Worm (Caenorhabditis elegans) whole organism, midembryonic: Measurements from ENCODE around the gene cdt-2.

ENCODE experiments used
- T22C8.4 ChIP-seq: fragments of 200-800 bp; sonication (Bioruptor generic); IDR thresholded peaks from 2 replicates; pipeline ENCODE4 v1.3.6; 2022; ENCODE audit warnings: missing genetic modification characterization, missing compliant biosample characterization
- cog-1 ChIP-seq: sonication (generic microtip); optimal IDR thresholded peaks from 2 replicates; lab custom pipeline; 2016; ENCODE audit warnings: missing genetic modification characterization, missing compliant biosample characterization
- flt-1 ChIP-seq: fragments of 200-800 bp; sonication (Bioruptor generic); IDR thresholded peaks from 2 replicates; pipeline ENCODE4 v1.3.6; 2022; ENCODE audit warnings: missing genetic modification characterization, missing compliant biosample characterization
- klf-2 ChIP-seq: fragments of 200-800 bp; sonication (Bioruptor generic); conservative IDR thresholded peaks from 2 replicates; pipeline ENCODE4 v1.3.6; 2022; ENCODE audit warnings: missing genetic modification reagents, missing genetic modification characterization, missing compliant biosample characterization
- med-1 ChIP-seq: sonication (generic microtip); optimal IDR thresholded peaks from 2 replicates; lab custom pipeline; 2017; ENCODE audit warnings: missing genetic modification characterization, mild to moderate bottlenecking, missing compliant biosample characterization, antibody characterized with exemption, missing genetic modification reagents; ENCODE audit not compliant: insufficient read depth
- ref-1 ChIP-seq: fragments of 200-800 bp; sonication (Bioruptor generic); conservative IDR thresholded peaks from 2 replicates; pipeline ENCODE4 v1.3.6; 2022; ENCODE audit warnings: missing genetic modification reagents, missing genetic modification characterization, missing compliant biosample characterization
- tab-1 ChIP-seq: fragments of 200-800 bp; sonication (Bioruptor generic); IDR thresholded peaks from 2 replicates; pipeline ENCODE4 v1.3.6; 2022; ENCODE audit warnings: missing genetic modification characterization, missing compliant biosample characterization
- ztf-23 ChIP-seq: fragments of 200-800 bp; sonication (Bioruptor generic); IDR thresholded peaks from 2 replicates; pipeline ENCODE4 v1.3.6; 2022; ENCODE audit warnings: missing genetic modification reagents, missing genetic modification characterization, missing compliant biosample characterization
- ztf-29 ChIP-seq: fragments of 200-800 bp; sonication (Bioruptor generic); IDR thresholded peaks from 2 replicates; pipeline ENCODE4 v1.3.6; 2022; ENCODE audit warnings: missing genetic modification reagents, missing genetic modification characterization, missing compliant biosample characterization

cdt-2 gene

DNA sequence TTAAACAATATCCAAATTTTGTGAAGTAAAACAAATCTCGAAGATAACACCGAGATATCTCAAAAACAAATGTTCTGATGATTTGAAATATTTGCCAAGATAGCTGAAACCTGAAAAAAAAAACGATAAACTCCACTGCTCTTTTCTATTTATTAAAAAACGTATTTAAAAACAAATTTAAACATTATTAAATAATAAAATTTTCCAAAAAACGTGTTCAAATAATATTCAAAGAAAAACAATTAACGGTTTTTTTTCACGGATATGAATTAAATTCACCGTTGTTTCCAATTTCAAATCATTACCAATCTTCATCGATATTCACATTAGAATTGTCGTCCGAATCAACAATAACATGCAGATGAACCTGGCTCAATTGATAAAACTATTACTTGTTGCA lies 5.3 kb upstream of the cdt-2 start, which contains the start of gene irld-14:
Gene irld-14, plus strand, starts transcription at position 301 of the 400 bp plus-strand sequence.
- no peak for TF ChIP-seq T22C8.4 (GFP tag; lab: Robert Waterston, UW)
- TF ChIP-seq flt-1: no peak
- TF ChIP-seq cog-1: no peak

DNA sequence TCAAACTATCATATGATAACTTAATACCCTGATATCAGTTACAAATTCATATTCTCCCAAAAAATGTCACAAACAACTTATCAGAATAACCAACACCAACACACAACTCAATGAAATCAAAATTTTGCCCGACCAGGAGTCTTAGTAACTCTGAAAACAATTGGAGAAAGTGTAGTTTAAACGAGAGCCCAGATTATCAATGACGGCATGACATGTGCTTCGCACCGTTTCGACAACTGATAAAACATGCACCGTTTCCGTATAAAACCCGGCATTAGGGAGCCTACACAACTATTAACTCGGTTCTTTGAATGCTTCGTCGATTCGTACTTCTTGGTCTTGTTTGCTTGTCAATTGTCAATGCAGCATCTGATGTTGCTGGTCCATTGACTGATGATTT lies 2.7 kb upstream of the cdt-2 start, which contains the start of gene fil-1:
Gene fil-1, plus strand, starts transcription at position 219 of the 400 bp plus-strand sequence.
- TF ChIP-seq ztf-23 (no peak), cog-1 (no peak), tab-1 (GFP tag; lab: Robert Waterston, UW) (no peak), ref-1 (GFP tag; lab: Robert Waterston, UW) (no peak), T22C8.4 (GFP tag; lab: Robert Waterston, UW) (no peak), ztf-29 (no peak), flt-1 (no peak), med-1 (GFP tag; lab: Kevin White, UChicago) (no peak), klf-2 (GFP tag; lab: Robert Waterston, UW) (no peak)

DNA sequence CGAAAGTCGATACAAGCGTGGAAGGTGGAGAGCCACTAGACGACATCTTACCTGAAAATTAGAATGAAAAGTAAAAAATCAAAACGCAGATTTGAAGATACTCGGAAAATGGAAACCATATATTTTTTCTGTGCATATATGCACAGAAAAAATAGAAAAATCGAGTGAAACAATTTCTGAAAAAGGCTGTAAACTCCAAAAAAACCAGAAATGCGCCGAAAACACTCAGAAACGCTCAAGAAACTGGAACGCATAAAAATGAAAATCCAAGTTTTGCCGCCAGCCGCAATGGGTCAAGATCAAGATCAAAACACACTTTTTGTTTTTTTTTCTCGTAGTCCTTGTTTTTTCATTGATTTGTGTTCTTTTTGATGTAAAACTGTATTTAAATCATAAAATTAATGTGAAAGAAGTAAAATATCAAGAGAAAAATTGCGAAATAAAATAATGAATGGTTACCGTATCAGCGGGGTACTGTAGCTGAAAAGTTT lies 1.7 kb upstream of the cdt-2 start, which contains the start of gene T01C3.3:
Gene T01C3.3, minus strand, starts transcription at position 51 of the 491 bp plus-strand sequence.
- no peak for TF ChIP-seq ref-1 (GFP tag; lab: Robert Waterston, UW)
- no peak for TF ChIP-seq tab-1 (GFP tag; lab: Robert Waterston, UW)
- no peak for TF ChIP-seq T22C8.4 (GFP tag; lab: Robert Waterston, UW)
- no peak for TF ChIP-seq ztf-29
- TF ChIP-seq ztf-23: no peak
- TF ChIP-seq klf-2 (GFP tag; lab: Robert Waterston, UW): no peak
- no peak for TF ChIP-seq flt-1
- no peak for TF ChIP-seq med-1 (GFP tag; lab: Kevin White, UChicago)
- no peak for TF ChIP-seq cog-1

DNA sequence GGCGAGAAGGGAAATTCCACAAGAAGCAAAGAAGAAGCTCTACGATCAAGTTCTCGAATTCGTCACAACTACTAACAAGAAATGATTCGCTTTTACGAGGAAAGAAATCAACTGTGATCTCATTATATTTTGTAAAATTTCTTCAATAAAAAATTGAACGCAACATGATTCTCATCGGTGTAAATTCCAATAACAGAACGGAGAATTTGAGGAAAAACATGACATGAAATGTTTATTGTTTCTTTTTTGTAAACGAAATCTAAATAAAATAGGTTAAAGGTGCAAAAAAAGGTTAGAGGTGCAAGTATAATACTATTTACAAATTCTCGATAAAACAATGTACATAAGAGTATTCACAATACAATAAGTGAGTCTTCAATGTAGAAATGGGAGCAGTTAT lies 563 bp upstream of the cdt-2 start:
- no peak for TF ChIP-seq ref-1 (GFP tag; lab: Robert Waterston, UW)
- no peak for TF ChIP-seq klf-2 (GFP tag; lab: Robert Waterston, UW)
- no peak for TF ChIP-seq tab-1 (GFP tag; lab: Robert Waterston, UW)
- TF ChIP-seq cog-1: no peak
- no peak for TF ChIP-seq T22C8.4 (GFP tag; lab: Robert Waterston, UW)
- no peak for TF ChIP-seq flt-1
- no peak for TF ChIP-seq ztf-23
- no peak for TF ChIP-seq ztf-29
- no peak for TF ChIP-seq med-1 (GFP tag; lab: Kevin White, UChicago)

DNA sequence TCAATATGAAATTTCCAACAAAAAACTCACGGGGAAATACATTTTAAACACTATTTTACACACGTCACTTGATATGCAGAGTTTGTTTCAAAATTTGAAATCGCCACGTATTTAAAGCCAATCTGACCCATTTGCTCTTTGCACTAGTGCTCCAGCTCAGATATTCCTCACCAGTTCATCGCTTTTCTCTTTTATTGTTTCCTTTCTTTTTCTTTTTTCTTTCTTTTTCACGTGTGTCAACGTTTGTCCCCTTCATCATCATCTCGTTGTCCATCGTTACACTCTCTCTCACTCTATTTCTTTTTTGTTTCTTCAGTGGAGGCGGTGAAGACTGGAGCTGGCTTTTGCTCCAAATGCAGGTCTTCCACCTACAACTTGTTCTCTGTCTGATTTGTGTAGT lies 6.3 kb downstream of the cdt-2 start, which contains the start of gene F02D8.4:
Gene F02D8.4, plus strand, starts transcription at position 301 of the 400 bp plus-strand sequence.
- TF ChIP-seq klf-2 (GFP tag; lab: Robert Waterston, UW): no peak
- TF ChIP-seq T22C8.4 (GFP tag; lab: Robert Waterston, UW): no peak
- TF ChIP-seq cog-1: no peak
- TF ChIP-seq tab-1 (GFP tag; lab: Robert Waterston, UW): no peak
- no peak for TF ChIP-seq med-1 (GFP tag; lab: Kevin White, UChicago)
- TF ChIP-seq ztf-29: no peak
- TF ChIP-seq flt-1: no peak
- TF ChIP-seq ztf-23: no peak
- no peak for TF ChIP-seq ref-1 (GFP tag; lab: Robert Waterston, UW)

DNA sequence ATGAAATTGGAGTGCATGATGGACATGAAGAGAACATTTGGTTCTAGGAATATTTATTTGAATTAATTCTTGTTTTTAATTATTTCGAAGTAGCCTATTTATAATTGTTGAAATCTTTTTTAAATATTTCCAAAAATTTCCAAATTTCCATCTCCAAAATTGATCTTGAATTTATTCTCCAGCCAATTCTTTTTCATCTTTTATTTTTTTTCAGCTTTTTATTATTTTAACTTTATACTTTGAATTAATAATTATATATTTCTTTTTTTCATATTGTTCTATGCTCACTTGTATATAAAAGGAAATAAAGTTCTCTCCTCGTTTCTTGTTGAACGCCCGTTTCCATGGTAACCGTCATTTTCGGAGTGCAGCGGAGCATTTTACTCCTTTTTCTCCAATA lies 11.0 kb downstream of the cdt-2 start, which contains the start of gene xbx-1:
Gene xbx-1, plus strand, starts transcription at position 301 of the 400 bp plus-strand sequence.
- no peak for TF ChIP-seq T22C8.4 (GFP tag; lab: Robert Waterston, UW)
- TF ChIP-seq ztf-29: no peak
- TF ChIP-seq flt-1: no peak
- no peak for TF ChIP-seq ztf-23
- TF ChIP-seq med-1 (GFP tag; lab: Kevin White, UChicago): no peak
- TF ChIP-seq tab-1 (GFP tag; lab: Robert Waterston, UW): no peak
- no peak for TF ChIP-seq klf-2 (GFP tag; lab: Robert Waterston, UW)
- TF ChIP-seq cog-1: no peak
- no peak for TF ChIP-seq ref-1 (GFP tag; lab: Robert Waterston, UW)

DNA sequence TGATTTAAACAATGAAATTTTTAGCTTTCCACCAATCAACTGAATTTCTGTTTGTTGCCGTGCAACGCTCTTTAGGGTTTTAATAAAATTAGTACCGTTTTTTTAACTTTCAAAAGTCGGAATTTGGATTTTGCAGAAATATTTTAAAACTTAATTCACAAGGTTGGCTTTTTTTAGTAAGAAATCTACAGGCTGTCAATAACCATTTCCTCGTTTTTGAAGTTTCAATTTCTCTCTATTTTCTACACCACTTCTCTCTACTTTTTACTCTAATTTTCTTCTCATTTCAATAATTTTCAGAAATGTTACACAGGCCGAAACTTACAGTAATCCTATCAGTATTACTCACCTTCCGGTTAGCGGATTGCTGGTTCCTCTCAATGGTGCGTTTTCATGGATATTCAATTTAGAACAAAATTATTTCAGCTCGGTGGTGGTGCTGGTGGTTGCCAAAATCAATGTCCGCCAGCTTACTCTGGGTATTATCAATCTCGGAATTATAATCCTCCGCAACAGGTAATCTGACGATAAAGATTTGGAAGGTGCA lies 12.6 kb downstream of the cdt-2 start, which contains the start of the genes grd-12 and F02D8.1:
Gene grd-12, plus strand, starts transcription at position 301 of the 547 bp plus-strand sequence.
Gene F02D8.1, minus strand, starts transcription at position 497 of the 547 bp plus-strand sequence.
- TF ChIP-seq T22C8.4 (GFP tag; lab: Robert Waterston, UW) (no peak), tab-1 (GFP tag; lab: Robert Waterston, UW) (no peak), ref-1 (GFP tag; lab: Robert Waterston, UW) (no peak), klf-2 (GFP tag; lab: Robert Waterston, UW) (no peak), flt-1 (no peak), ztf-29 (no peak), med-1 (GFP tag; lab: Kevin White, UChicago) (no peak), cog-1 (no peak), ztf-23 (no peak)

DNA sequence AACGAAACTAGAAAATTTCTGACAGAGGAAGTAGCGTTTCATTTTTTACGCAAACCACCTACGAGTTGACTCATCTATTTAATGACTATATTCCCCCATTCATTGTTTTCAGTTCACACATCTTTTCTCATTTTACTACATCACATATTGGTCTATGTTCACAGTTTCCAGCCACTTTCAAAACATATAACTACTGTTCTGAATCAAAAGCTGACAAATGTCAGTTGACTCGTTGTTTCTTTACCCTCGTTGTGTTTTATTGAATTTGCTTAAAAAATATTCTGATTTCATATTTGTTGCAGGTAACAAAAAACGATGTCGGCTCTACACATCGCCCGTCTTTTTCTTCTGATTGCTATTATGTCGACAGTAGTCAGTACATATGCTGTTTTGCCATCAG lies 19.8 kb downstream of the cdt-2 start, which contains the start of gene nlp-59:
Gene nlp-59, plus strand, starts transcription at position 301 of the 400 bp plus-strand sequence.
- TF ChIP-seq tab-1 (GFP tag; lab: Robert Waterston, UW): no peak
- no peak for TF ChIP-seq klf-2 (GFP tag; lab: Robert Waterston, UW)
- TF ChIP-seq cog-1: no peak
- no peak for TF ChIP-seq ztf-23
- no peak for TF ChIP-seq ztf-29
- TF ChIP-seq ref-1 (GFP tag; lab: Robert Waterston, UW): no peak
- TF ChIP-seq flt-1: no peak
- TF ChIP-seq med-1 (GFP tag; lab: Kevin White, UChicago): no peak
- no peak for TF ChIP-seq T22C8.4 (GFP tag; lab: Robert Waterston, UW)

DNA sequence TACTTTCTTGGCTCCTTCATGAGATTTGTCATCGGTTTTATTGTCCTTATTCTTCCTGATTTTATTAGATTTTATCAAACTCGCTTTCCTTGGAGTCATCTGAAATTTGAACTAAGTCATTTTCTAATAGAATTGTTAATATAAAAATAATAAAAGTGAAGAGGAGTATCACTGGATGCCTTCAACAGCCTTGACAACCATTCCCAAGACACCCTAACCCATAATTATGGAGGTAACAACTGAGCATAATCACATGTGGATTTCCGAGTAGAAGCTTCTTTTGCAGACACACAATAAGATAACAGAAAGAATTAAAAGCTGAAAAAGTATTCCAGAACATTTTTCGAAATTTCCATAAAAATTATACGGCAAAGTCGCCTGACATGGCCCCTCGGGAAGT lies 35.2 kb downstream of the cdt-2 start, which contains the start of gene F02D8.9:
Gene F02D8.9, minus strand, starts transcription at position 101 of the 400 bp plus-strand sequence.
- no peak for TF ChIP-seq med-1 (GFP tag; lab: Kevin White, UChicago)
- no peak for TF ChIP-seq cog-1
- TF ChIP-seq tab-1 (GFP tag; lab: Robert Waterston, UW): no peak
- no peak for TF ChIP-seq ztf-29
- TF ChIP-seq klf-2 (GFP tag; lab: Robert Waterston, UW): no peak
- no peak for TF ChIP-seq T22C8.4 (GFP tag; lab: Robert Waterston, UW)
- no peak for TF ChIP-seq ref-1 (GFP tag; lab: Robert Waterston, UW)
- TF ChIP-seq flt-1: no peak
- no peak for TF ChIP-seq ztf-23
